Fruit fly (Drosophila melanogaster) Kc167 (cell line): ENCODE data around the gene Parp1.

Source experiments
- Myc ChIP-seq: fragments of >200 bp; optimal IDR thresholded peaks from 2 replicates; lab custom pipeline; 2017; ENCODE audit warnings: missing external identifiers
- Sin3A ChIP-seq: fragments of >200 bp; optimal IDR thresholded peaks from 2 replicates; lab custom pipeline; 2018; ENCODE audit warnings: missing external identifiers
- h ChIP-seq: fragments of >200 bp; optimal IDR thresholded peaks from 3 replicates; lab custom pipeline; 2018; ENCODE audit warnings: missing external identifiers
- insv ChIP-seq: fragments of >200 bp; optimal IDR thresholded peaks from 3 replicates; lab custom pipeline; 2018; ENCODE audit warnings: missing external identifiers
- psq ChIP-seq: fragments of >200 bp; optimal IDR thresholded peaks from 2 replicates; lab custom pipeline; 2017; ENCODE audit warnings: missing external identifiers
- ttk ChIP-seq: sonication (Bioruptor generic); optimal IDR thresholded peaks from 2 replicates; lab custom pipeline; 2017; ENCODE audit warnings: missing external identifiers

The Parp1 gene

dm6 chr3R:3586937-3587336 lies at the start of gene Parp1:
Parp1 (minus strand) TSS chr3R:3587054.
- TF ChIP-seq insv, result no peak
- no peak for TF ChIP-seq h (lab: Kevin White, UChicago)
- no peak for TF ChIP-seq ttk (lab: Kevin White, UChicago)
- no peak for TF ChIP-seq Myc (lab: Kevin White, UChicago)
- TF ChIP-seq psq (lab: Kevin White, UChicago), result no peak
- no peak for TF ChIP-seq Sin3A (lab: Kevin White, UChicago)

DNA sequence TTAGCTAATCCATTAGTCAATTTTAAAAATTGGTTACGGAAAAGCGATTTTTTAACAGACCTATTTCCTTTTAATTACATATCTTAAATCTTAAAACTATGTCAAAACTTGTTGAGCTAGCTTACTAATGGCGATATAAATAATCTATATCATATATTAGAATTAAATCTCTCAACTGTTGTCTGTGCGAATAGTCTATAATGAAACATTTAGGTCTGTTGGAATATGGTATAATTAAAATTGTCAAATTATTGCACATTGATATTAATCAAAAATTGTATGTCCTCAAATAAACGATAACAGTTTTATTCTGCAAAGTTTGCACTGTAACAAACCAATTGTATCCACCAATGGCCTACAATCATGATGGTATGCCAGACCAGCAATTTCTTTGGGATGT lies 36.0 kb upstream of the Parp1 start, which contains the start of gene Alg-2:
Alg-2 (plus strand) TSS at position 277 of the 400 bp plus-strand sequence.
- TF ChIP-seq Myc (lab: Kevin White, UChicago) (no peak), h (lab: Kevin White, UChicago) (no peak), ttk (lab: Kevin White, UChicago) (no peak), insv (no peak), Sin3A (lab: Kevin White, UChicago) (no peak), psq (lab: Kevin White, UChicago) (no peak)

DNA sequence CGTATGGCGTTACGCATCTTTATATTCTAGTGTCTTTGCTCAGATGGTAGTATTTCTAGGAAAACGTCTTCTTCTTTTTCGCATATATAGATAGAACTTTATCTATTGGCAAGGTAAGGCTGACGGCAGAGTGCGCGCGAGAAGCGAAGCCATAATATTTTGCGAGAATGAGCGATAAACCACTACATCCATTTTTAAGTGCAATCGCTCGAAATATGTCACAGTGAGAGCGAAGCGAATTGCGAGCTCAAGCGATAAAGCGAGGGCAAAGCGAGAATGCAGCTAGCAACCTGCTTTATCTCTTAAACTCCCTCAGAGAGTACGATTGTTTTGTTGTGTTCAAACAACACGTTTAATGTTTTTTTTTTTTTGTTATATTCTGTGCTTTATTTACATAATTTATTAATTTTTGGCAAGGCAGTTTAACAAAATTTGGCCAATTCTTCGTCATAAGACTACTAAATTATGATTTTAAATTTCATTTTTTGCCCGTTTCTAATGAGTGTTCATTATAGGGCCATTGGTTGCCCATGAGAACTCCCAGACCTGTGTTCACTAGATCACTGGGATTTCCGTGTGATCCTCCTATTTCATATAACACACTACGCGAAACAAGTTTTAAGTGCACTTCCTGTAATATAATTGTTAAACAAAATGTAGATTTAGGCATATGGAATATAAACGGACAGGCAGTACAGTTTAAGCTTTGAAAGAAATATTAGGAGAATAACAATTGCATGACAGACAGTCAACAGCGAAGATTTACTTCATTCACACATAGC lies 33.9 kb upstream of the Parp1 start:
- TF ChIP-seq insv (no peak), psq (lab: Kevin White, UChicago) (no peak), ttk (lab: Kevin White, UChicago) (no peak), Myc (lab: Kevin White, UChicago) (no peak), h (lab: Kevin White, UChicago) (no peak), Sin3A (lab: Kevin White, UChicago) (no peak)

DNA sequence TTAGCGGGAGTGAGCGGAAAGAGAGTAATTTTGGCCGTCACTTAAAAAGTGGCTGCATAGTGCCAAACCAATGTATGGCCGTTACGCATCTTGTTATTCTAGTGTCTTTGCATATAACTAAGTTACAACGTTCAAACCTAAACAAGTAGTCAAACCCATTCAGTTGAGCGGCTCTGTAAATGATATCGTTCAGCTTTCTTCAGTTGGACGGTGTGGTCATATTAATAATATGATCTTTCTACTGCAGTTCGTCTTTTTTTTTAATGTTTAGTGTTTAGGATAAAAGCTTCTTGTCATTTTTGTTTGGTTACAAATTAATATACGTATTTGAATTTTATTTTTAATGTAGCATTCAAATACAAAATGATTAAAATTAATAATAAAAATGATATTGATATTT lies 2.8 kb upstream of the Parp1 start:
- TF ChIP-seq insv (no peak), Myc (lab: Kevin White, UChicago) (no peak), ttk (lab: Kevin White, UChicago) (no peak)
